Fruit fly (Drosophila melanogaster): ENCODE data around the gene CG46312.

DNA sequence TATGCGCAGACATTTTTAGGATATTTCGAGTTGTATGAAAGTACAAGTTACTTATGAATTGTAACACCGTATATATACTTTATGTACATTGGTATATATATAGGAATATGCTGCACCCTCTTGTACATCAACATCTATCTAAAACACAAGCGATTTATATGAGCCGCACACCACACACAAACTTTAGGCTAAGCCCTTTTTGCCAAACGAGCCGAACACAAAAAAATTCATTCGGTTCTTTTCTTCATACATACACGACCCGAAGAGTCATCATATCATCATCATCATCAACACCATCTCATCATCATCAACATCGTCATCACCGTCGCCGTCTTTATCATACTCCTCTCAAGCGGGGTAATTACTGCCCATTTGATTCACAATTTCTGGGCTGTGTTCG is 13.3 kb upstream of the CG46312 start:
- no peak for TF ChIP-seq Dll (optimal IDR thresholded peaks at IDR 0.05)
- TF ChIP-seq psq (optimal IDR thresholded peaks at IDR 0.05): no peak
- TF ChIP-seq pan (optimal IDR thresholded peaks at IDR 0.05): no peak
- TF ChIP-seq CG8478 (optimal IDR thresholded peaks at IDR 0.05): no peak
- TF ChIP-seq EcR (GFP tag; optimal IDR thresholded peaks at IDR 0.05): no peak
